Worm (Caenorhabditis elegans): Measurements from ENCODE around the gene F16G10.2.

DNA sequence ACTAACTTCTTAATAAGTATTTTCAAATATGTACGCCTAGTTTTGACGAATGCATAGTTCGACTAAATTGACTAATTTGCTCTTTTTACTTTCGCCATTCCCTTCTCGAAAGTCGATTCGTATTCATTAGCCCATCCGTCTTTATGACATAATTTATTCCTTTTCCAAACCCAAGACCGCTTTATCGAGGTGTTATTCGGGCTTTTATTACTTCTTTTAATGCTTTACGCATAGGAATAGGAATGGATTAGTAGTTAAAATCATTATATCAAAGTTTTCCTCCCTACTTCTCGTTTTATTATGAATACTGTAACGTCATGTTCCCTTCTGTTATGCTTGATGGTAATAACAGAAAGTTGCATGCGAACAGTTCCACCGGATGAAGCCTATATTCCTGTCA lies at the start of gene F16G10.2:
- TF ChIP-seq dao-5 (tag; optimal IDR thresholded peaks at IDR 0.05): no peak
- TF ChIP-seq him-1 (tag; optimal IDR thresholded peaks at IDR 0.05): no peak

Data from whole organism, L4/young adult.